Worm (Caenorhabditis elegans) whole organism, mixed stage, embryonic: ENCODE data around the gene K02F6.6.
"Not testable (repeated sequence)": the region's sequence is repeated elsewhere in the genome, so short reads cannot be mapped to it uniquely, and the experiment has no call there.

Experiments used
- blmp-1 ChIP-seq: fragments of 150-350 bp; optimal IDR thresholded peaks from 2 replicates; lab custom pipeline; 2014; ENCODE audit warnings: missing biosample characterization, missing genetic modification characterization
- flh-1 ChIP-seq: fragments of 200-800 bp; sonication (Bioruptor generic); optimal IDR thresholded peaks from 2 replicates; lab custom pipeline; 2018; ENCODE audit warnings: mild to moderate bottlenecking, missing genetic modification characterization, moderate library complexity, missing compliant biosample characterization
- ham-2 ChIP-seq: fragments of 200-800 bp; sonication (Bioruptor generic); optimal IDR thresholded peaks from 2 replicates; lab custom pipeline; 2018; ENCODE audit warnings: mild to moderate bottlenecking, missing genetic modification characterization, missing compliant biosample characterization
- lin-32 ChIP-seq: fragments of 200-800 bp; sonication (Bioruptor generic); optimal IDR thresholded peaks from 2 replicates; lab custom pipeline; 2018; ENCODE audit warnings: mild to moderate bottlenecking, missing genetic modification characterization, missing compliant biosample characterization
- lsy-2 ChIP-seq: fragments of 150-350 bp; optimal IDR thresholded peaks from 2 replicates; lab custom pipeline; 2014; ENCODE audit warnings: missing biosample characterization, missing genetic modification characterization
- snpc-4 ChIP-seq: fragments of 150-350 bp; optimal IDR thresholded peaks from 2 replicates; lab custom pipeline; 2014; ENCODE audit warnings: missing biosample characterization, missing genetic modification characterization
- tbx-8 ChIP-seq: fragments of 200-800 bp; sonication (Bioruptor generic); optimal IDR thresholded peaks from 2 replicates; lab custom pipeline; 2018; ENCODE audit warnings: mild to moderate bottlenecking, missing genetic modification characterization, moderate library complexity, missing compliant biosample characterization
- unc-120 ChIP-seq: sonication (generic microtip); optimal IDR thresholded peaks from 2 replicates; lab custom pipeline; 2017; ENCODE audit warnings: missing genetic modification characterization, missing compliant biosample characterization; ENCODE audit not compliant: poor library complexity, severe bottlenecking
- unc-39 ChIP-seq: fragments of 150-350 bp; optimal IDR thresholded peaks from 2 replicates; lab custom pipeline; 2014; ENCODE audit warnings: missing biosample characterization, missing genetic modification characterization
- unc-62 ChIP-seq: fragments of 150-350 bp; optimal IDR thresholded peaks from 2 replicates; lab custom pipeline; 2014; ENCODE audit warnings: missing biosample characterization, missing genetic modification reagents, missing genetic modification characterization

ce11 chrII:2553662-2554061 is 23.1 kb downstream of the K02F6.6 start, which contains the start of gene K02F6.1:
- TF ChIP-seq blmp-1 (tag; lab: Kevin White, UChicago); unc-120 (tag; lab: Kevin White, UChicago); lsy-2 (tag; lab: Kevin White, UChicago); unc-39; ham-2 (GFP tag; lab: Kevin White, UChicago); tbx-8 (GFP tag; lab: Kevin White, UChicago); unc-62 (GFP tag; lab: Kevin White, UChicago); lin-32 (GFP tag; lab: Kevin White, UChicago); snpc-4 (tag; lab: Kevin White, UChicago); flh-1 (GFP tag; lab: Kevin White, UChicago): not testable (repeated sequence)
